4 fruit fly cellular contexts compared by ENCODE assay signal in the genomic region with DNA sequence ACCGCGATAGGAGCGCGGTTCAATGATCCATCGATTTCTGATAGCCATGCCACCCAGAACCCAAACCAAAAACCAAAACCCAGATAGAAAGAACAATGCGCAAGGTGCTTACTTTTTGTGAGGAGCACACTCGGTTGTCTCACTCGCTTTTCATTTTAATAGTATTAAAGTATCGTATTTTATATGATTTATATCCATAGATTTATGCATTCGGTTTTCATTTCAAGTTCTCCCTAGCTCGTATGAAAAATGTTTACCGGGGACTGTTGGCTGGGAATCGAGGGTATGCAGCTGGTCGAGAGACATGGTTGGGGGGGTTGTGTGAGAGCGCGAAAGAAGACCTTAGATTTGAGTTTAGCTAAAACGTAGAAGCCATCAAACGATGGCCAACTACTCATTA.
TF ChIP-seq lines count a peak whose summit lies in the region.

No protein-coding gene starts in this region.

- TF ChIP-seq CTCF in whole organism, embryonic (GFP tag; optimal IDR thresholded peaks at IDR 0.05; lab: Kevin White, UChicago), result no peak

TF ChIP-seq in whole organism, 6 proteins besides CTCF, POLR2A, EP300 and RAD21:
- TF ChIP-seq EcR (GFP tag; optimal IDR thresholded peaks at IDR 0.05; lab: Kevin White, UChicago) (no peak), CG8478 (optimal IDR thresholded peaks at IDR 0.05; lab: Kevin White, UChicago) (no peak), psq (optimal IDR thresholded peaks at IDR 0.05; lab: Kevin White, UChicago) (no peak), usp (GFP tag; optimal IDR thresholded peaks at IDR 0.05; lab: Kevin White, UChicago) (no peak), pan (optimal IDR thresholded peaks at IDR 0.05; lab: Kevin White, UChicago) (peak; percentile 51), Dll (optimal IDR thresholded peaks at IDR 0.05; lab: Kevin White, UChicago) (no peak)

TF ChIP-seq in whole organism, embryonic, 481 proteins besides CTCF, POLR2A, EP300 and RAD21 (continues in another document):
- peak; percentile 15 for TF ChIP-seq CG2712 (tag; optimal IDR thresholded peaks at IDR 0.05; lab: Kevin White, UChicago)
- TF ChIP-seq Myb (GFP tag; optimal IDR thresholded peaks at IDR 0.05; lab: Kevin White, UChicago), result no peak
- no peak for TF ChIP-seq insv (GFP tag; optimal IDR thresholded peaks at IDR 0.05; lab: Kevin White, UChicago)
- no peak for TF ChIP-seq CG13894 (tag; optimal IDR thresholded peaks at IDR 0.05; lab: Kevin White, UChicago)
- TF ChIP-seq caup (GFP tag; optimal IDR thresholded peaks at IDR 0.05; lab: Kevin White, UChicago; ENCODE audit: severe bottlenecking), result peak; percentile 21
- TF ChIP-seq D (optimal IDR thresholded peaks at IDR 0.05; lab: Kevin White, UChicago), result no peak
- TF ChIP-seq D (GFP tag; optimal IDR thresholded peaks at IDR 0.05; lab: Kevin White, UChicago), result no peak
- no peak for TF ChIP-seq CG10654 (GFP tag; optimal IDR thresholded peaks at IDR 0.05; lab: Kevin White, UChicago)
- TF ChIP-seq Atf-2 (GFP tag; optimal IDR thresholded peaks at IDR 0.05; lab: Kevin White, UChicago), result no peak
- TF ChIP-seq CG31441 (GFP tag; IDR thresholded peaks at IDR 0.05; lab: Robert Waterston, UW), result no peak; the same call in none of the 2 replicates
- no peak for TF ChIP-seq CG4617 (GFP tag; optimal IDR thresholded peaks at IDR 0.05; lab: Kevin White, UChicago; ENCODE audit: borderline replicate concordance)
- TF ChIP-seq Atf3 (GFP tag; optimal IDR thresholded peaks at IDR 0.05; lab: Kevin White, UChicago), result no peak
- TF ChIP-seq Ada2b (GFP tag; IDR thresholded peaks at IDR 0.05; lab: Robert Waterston, UW), result peak; percentile 35; the same call in 1 of the 2 replicates
- no peak for TF ChIP-seq BtbVII (GFP tag; optimal IDR thresholded peaks at IDR 0.05; lab: Kevin White, UChicago)
- no peak for TF ChIP-seq CG5180 (GFP tag; optimal IDR thresholded peaks at IDR 0.05; lab: Kevin White, UChicago)
- TF ChIP-seq btn (GFP tag; optimal IDR thresholded peaks at IDR 0.05; lab: Kevin White, UChicago), result no peak
- TF ChIP-seq dpn (GFP tag; optimal IDR thresholded peaks at IDR 0.05; lab: Kevin White, UChicago), result peak; percentile 3 to 9
- TF ChIP-seq hb (GFP tag; IDR thresholded peaks at IDR 0.05; lab: Robert Waterston, UW; ENCODE audit: partially characterized antibody), result no peak
- no peak for TF ChIP-seq trh (GFP tag; optimal IDR thresholded peaks at IDR 0.05; lab: Kevin White, UChicago)
- TF ChIP-seq CG32767 (GFP tag; IDR thresholded peaks at IDR 0.05; lab: Robert Waterston, UW), result peak; percentile 40; the same call in 1 of the 2 replicates
- no peak for TF ChIP-seq dm (GFP tag; optimal IDR thresholded peaks at IDR 0.05; lab: Kevin White, UChicago)
- no peak for TF ChIP-seq CG10431 (GFP tag; optimal IDR thresholded peaks at IDR 0.05; lab: Kevin White, UChicago)
- TF ChIP-seq Max (GFP tag; optimal IDR thresholded peaks at IDR 0.05; lab: Kevin White, UChicago), result no peak
- TF ChIP-seq CG7556 (GFP tag; optimal IDR thresholded peaks at IDR 0.05; lab: Kevin White, UChicago), result peak; percentile 21
- 0 out of 2 replicates have a peak, but pooled peaks have one; percentile 43 for TF ChIP-seq Xrp1 (GFP tag; IDR thresholded peaks at IDR 0.05; lab: Robert Waterston, UW)
- no peak for TF ChIP-seq klu (GFP tag; IDR thresholded peaks at IDR 0.05; lab: Robert Waterston, UW)

TF ChIP-seq in whole organism, prepupa, 60 proteins besides CTCF, POLR2A, EP300 and RAD21:
- TF ChIP-seq CG11762 (GFP tag; optimal IDR thresholded peaks at IDR 0.05; lab: Kevin White, UChicago; ENCODE audit: insufficient read depth) (no peak), dac (GFP tag; optimal IDR thresholded peaks at IDR 0.05; lab: Kevin White, UChicago) (no peak), Smox (GFP tag; optimal IDR thresholded peaks at IDR 0.05; lab: Kevin White, UChicago) (peak; percentile 50), fd59A (GFP tag; optimal IDR thresholded peaks at IDR 0.05; lab: Kevin White, UChicago) (no peak), svp (GFP tag; lab: Kevin White, UChicago) (peak; percentile 84), Sox14 (GFP tag; optimal IDR thresholded peaks at IDR 0.05; lab: Kevin White, UChicago) (peak; percentile 23), Ets21C (GFP tag; optimal IDR thresholded peaks at IDR 0.05; lab: Kevin White, UChicago) (peak; percentile 4), topi (GFP tag; optimal IDR thresholded peaks at IDR 0.05; lab: Kevin White, UChicago) (peak; percentile 47), CG1621 (tag; optimal IDR thresholded peaks at IDR 0.05; lab: Kevin White, UChicago) (no peak), CG15336 (GFP tag; IDR thresholded peaks at IDR 0.05; lab: Robert Waterston, UW) (peak; percentile 36; the same call in 1 of the 2 replicates), Hr39 (GFP tag; optimal IDR thresholded peaks at IDR 0.05; lab: Kevin White, UChicago) (peak; percentile 47), Eip78C (GFP tag; lab: Kevin White, UChicago) (peak; percentile 73), CG31627 (GFP tag; optimal IDR thresholded peaks at IDR 0.05; lab: Kevin White, UChicago) (peak; percentile 52), Sox102F (GFP tag; optimal IDR thresholded peaks at IDR 0.05; lab: Kevin White, UChicago) (peak; percentile 14), lz (GFP tag; optimal IDR thresholded peaks at IDR 0.05; lab: Kevin White, UChicago) (peak; percentile 44), cyc (GFP tag; optimal IDR thresholded peaks at IDR 0.05; lab: Kevin White, UChicago) (peak; percentile 25), vri (GFP tag; optimal IDR thresholded peaks at IDR 0.05; lab: Kevin White, UChicago) (peak; percentile 38), esn (GFP tag; optimal IDR thresholded peaks at IDR 0.05; lab: Kevin White, UChicago) (peak; percentile 57), Met (GFP tag; optimal IDR thresholded peaks at IDR 0.05; lab: Kevin White, UChicago) (peak; percentile 34), CG11902 (GFP tag; optimal IDR thresholded peaks at IDR 0.05; lab: Kevin White, UChicago) (no peak), CG32006 (GFP tag; optimal IDR thresholded peaks at IDR 0.05; lab: Kevin White, UChicago) (no peak), fd85E (GFP tag; optimal IDR thresholded peaks at IDR 0.05; lab: Kevin White, UChicago) (no peak)
TF ChIP-seq in whole organism, prepupa: peak in this region for 15.

TF ChIP-seq in whole organism, wandering third instar larva, 38 proteins besides CTCF, POLR2A, EP300 and RAD21 (continues in another document):
- TF ChIP-seq woc (GFP tag; optimal IDR thresholded peaks at IDR 0.05; lab: Kevin White, UChicago), result peak; percentile 62
- peak; percentile 9 for TF ChIP-seq sv (GFP tag; optimal IDR thresholded peaks at IDR 0.05; lab: Kevin White, UChicago)
- no peak for TF ChIP-seq usp (GFP tag; optimal IDR thresholded peaks at IDR 0.05; lab: Kevin White, UChicago)
- peak; percentile 68 for TF ChIP-seq rgr (GFP tag; optimal IDR thresholded peaks at IDR 0.05; lab: Kevin White, UChicago)
- TF ChIP-seq foxo (GFP tag; optimal IDR thresholded peaks at IDR 0.05; lab: Kevin White, UChicago), result no peak
- no peak for TF ChIP-seq pan (optimal IDR thresholded peaks at IDR 0.05; lab: Kevin White, UChicago)
- peak; percentile 54 for TF ChIP-seq CrebA (GFP tag; optimal IDR thresholded peaks at IDR 0.05; lab: Kevin White, UChicago; ENCODE audit: borderline replicate concordance)
- peak; percentile 46 for TF ChIP-seq CG32264 (GFP tag; optimal IDR thresholded peaks at IDR 0.05; lab: Kevin White, UChicago)
- TF ChIP-seq Dfd (GFP tag; optimal IDR thresholded peaks at IDR 0.05; lab: Kevin White, UChicago), result no peak
- TF ChIP-seq Hr78 (GFP tag; optimal IDR thresholded peaks at IDR 0.05; lab: Kevin White, UChicago), result no peak
- TF ChIP-seq dl (GFP tag; optimal IDR thresholded peaks at IDR 0.05; lab: Kevin White, UChicago; ENCODE audit: insufficient read depth in 1 of 2, partially characterized antibody in 2 of 2), result no peak
- TF ChIP-seq Myc (optimal IDR thresholded peaks at IDR 0.05; lab: Kevin White, UChicago), result no peak
- TF ChIP-seq HLH106 (tag; optimal IDR thresholded peaks at IDR 0.05; lab: Kevin White, UChicago), result peak; percentile 60
- TF ChIP-seq fru (GFP tag; optimal IDR thresholded peaks at IDR 0.05; lab: Kevin White, UChicago), result peak; percentile 61
- TF ChIP-seq jim (GFP tag; optimal IDR thresholded peaks at IDR 0.05; lab: Kevin White, UChicago), result no peak
- TF ChIP-seq Abd-B (GFP tag; optimal IDR thresholded peaks at IDR 0.05; lab: Kevin White, UChicago), result no peak
- TF ChIP-seq Sp1 (GFP tag; optimal IDR thresholded peaks at IDR 0.05; lab: Kevin White, UChicago), result peak; percentile 59
- peak; percentile 60 for TF ChIP-seq Hnf4 (GFP tag; optimal IDR thresholded peaks at IDR 0.05; lab: Kevin White, UChicago)
- TF ChIP-seq Dif (GFP tag; optimal IDR thresholded peaks at IDR 0.05; lab: Kevin White, UChicago; ENCODE audit: partially characterized antibody), result no peak
- no peak for TF ChIP-seq sage (GFP tag; optimal IDR thresholded peaks at IDR 0.05; lab: Kevin White, UChicago)
- TF ChIP-seq h (GFP tag; optimal IDR thresholded peaks at IDR 0.05; lab: Kevin White, UChicago), result peak; percentile 80
- no peak for TF ChIP-seq GATAd (GFP tag; optimal IDR thresholded peaks at IDR 0.05; lab: Kevin White, UChicago)
- peak; percentile 39 for TF ChIP-seq Jra (GFP tag; optimal IDR thresholded peaks at IDR 0.05; lab: Kevin White, UChicago)
- TF ChIP-seq psq (GFP tag; optimal IDR thresholded peaks at IDR 0.05; lab: Kevin White, UChicago), result peak; percentile 58
- no peak for TF ChIP-seq N (GFP tag; optimal IDR thresholded peaks at IDR 0.05; lab: Kevin White, UChicago)
- TF ChIP-seq lola (GFP tag; optimal IDR thresholded peaks at IDR 0.05; lab: Kevin White, UChicago), result no peak
- no peak for TF ChIP-seq Hr83 (GFP tag; optimal IDR thresholded peaks at IDR 0.05; lab: Kevin White, UChicago; ENCODE audit: poor library complexity, severe bottlenecking)
- TF ChIP-seq Mio (GFP tag; optimal IDR thresholded peaks at IDR 0.05; lab: Kevin White, UChicago), result no peak
- peak; percentile 67 for TF ChIP-seq ey (GFP tag; optimal IDR thresholded peaks at IDR 0.05; lab: Kevin White, UChicago)
- peak; percentile 73 for TF ChIP-seq br (GFP tag; optimal IDR thresholded peaks at IDR 0.05; lab: Kevin White, UChicago)
- TF ChIP-seq dsf (GFP tag; optimal IDR thresholded peaks at IDR 0.05; lab: Kevin White, UChicago; ENCODE audit: borderline replicate concordance), result peak; percentile 31
- no peak for TF ChIP-seq Vsx2 (GFP tag; optimal IDR thresholded peaks at IDR 0.05; lab: Kevin White, UChicago; ENCODE audit: partially characterized antibody)
- no peak for TF ChIP-seq tai (GFP tag; optimal IDR thresholded peaks at IDR 0.05; lab: Kevin White, UChicago)
- peak; percentile 65 for TF ChIP-seq OdsH (GFP tag; optimal IDR thresholded peaks at IDR 0.05; lab: Kevin White, UChicago)
- TF ChIP-seq CG9705 (GFP tag; optimal IDR thresholded peaks at IDR 0.05; lab: Kevin White, UChicago), result no peak
- no peak for TF ChIP-seq Rel (GFP tag; optimal IDR thresholded peaks at IDR 0.05; lab: Kevin White, UChicago)
- no peak for TF ChIP-seq Rel (tag; optimal IDR thresholded peaks at IDR 0.05; lab: Kevin White, UChicago)
- TF ChIP-seq brk (GFP tag; optimal IDR thresholded peaks at IDR 0.05; lab: Kevin White, UChicago), result no peak
